Worm (Caenorhabditis elegans) whole organism, young adult: Measurements from ENCODE around the gene isp-1.

Source experiments
- F33H1.4 ChIP-seq: fragments of 200-800 bp; sonication (Bioruptor generic); IDR thresholded peaks from 2 replicates; pipeline ENCODE4 v1.3.6; 2022; ENCODE audit warnings: missing genetic modification reagents, missing genetic modification characterization, missing compliant biosample characterization
- F39B2.1 ChIP-seq: fragments of 200-800 bp; sonication (Bioruptor generic); IDR thresholded peaks from 2 replicates; pipeline ENCODE4 v1.3.6; 2022; ENCODE audit warnings: missing genetic modification reagents, missing genetic modification characterization, missing compliant biosample characterization
- cebp-2 ChIP-seq: fragments of 200-800 bp; sonication (Bioruptor generic); IDR thresholded peaks from 2 replicates; pipeline ENCODE4 v1.3.6; 2022; ENCODE audit warnings: missing genetic modification characterization, missing compliant biosample characterization
- ekl-4 ChIP-seq: fragments of 200-800 bp; sonication (Bioruptor generic); IDR thresholded peaks from 2 replicates; pipeline ENCODE4 v1.3.6; 2022; ENCODE audit warnings: missing genetic modification reagents, missing genetic modification characterization, missing compliant biosample characterization
- ets-4 ChIP-seq: fragments of 200-800 bp; sonication (Bioruptor generic); optimal IDR thresholded peaks from 2 replicates; lab custom pipeline; 2018; ENCODE audit warnings: mild to moderate bottlenecking, missing genetic modification characterization, missing compliant biosample characterization
- fkh-3 ChIP-seq: sonication (generic microtip); optimal IDR thresholded peaks from 2 replicates; lab custom pipeline; 2016; ENCODE audit warnings: mild to moderate bottlenecking, missing genetic modification characterization, missing compliant biosample characterization
- pha-4 ChIP-seq: fragments of 150-350 bp; sonication (generic microtip); optimal IDR thresholded peaks from 2 replicates; lab custom pipeline; 2014; ENCODE audit warnings: missing biosample characterization, missing genetic modification reagents, missing genetic modification characterization
- rpc-1 ChIP-seq, 2 experiments: fragments of 150-350 bp in 1 of 2; sonication (generic microtip) in 1 of 2; optimal IDR thresholded peaks; 2 replicates each; lab custom pipeline; 2014 to 2018; ENCODE audit warnings: missing biosample characterization in 1 of 2, missing genetic modification characterization in 1 of 2, missing genetic modification reagents in 1 of 2, missing genotype in 1 of 2
- sdz-38 ChIP-seq: sonication (generic microtip); optimal IDR thresholded peaks from 2 replicates; lab custom pipeline; 2016; ENCODE audit warnings: missing genotype, missing genetic modification characterization, missing compliant biosample characterization
- snpc-4 ChIP-seq, 5 experiments: fragments of 150-350 bp in 1 of 5; sonication (generic microtip) in 4 of 5; optimal IDR thresholded peaks; 2 replicates each; lab custom pipeline; 2014 to 2018; ENCODE audit warnings: missing genetic modification characterization in 5 of 5, missing biosample characterization in 3 of 5, antibody characterized with exemption in 2 of 5, mild to moderate bottlenecking in 2 of 5, missing compliant biosample characterization in 2 of 5, missing genotype in 2 of 5, moderate library complexity in 2 of 5, missing genetic modification reagents in 1 of 5
- sptf-2 ChIP-seq: fragments of 200-800 bp; sonication (Bioruptor generic); optimal IDR thresholded peaks from 2 replicates; lab custom pipeline; 2018; ENCODE audit warnings: mild to moderate bottlenecking, missing genetic modification characterization, missing compliant biosample characterization
- tbp1 ChIP-seq: fragments of 200-800 bp; sonication (Bioruptor generic); optimal IDR thresholded peaks from 2 replicates; lab custom pipeline; 2018; ENCODE audit warnings: mild to moderate bottlenecking, missing genetic modification characterization, missing compliant biosample characterization

DNA sequence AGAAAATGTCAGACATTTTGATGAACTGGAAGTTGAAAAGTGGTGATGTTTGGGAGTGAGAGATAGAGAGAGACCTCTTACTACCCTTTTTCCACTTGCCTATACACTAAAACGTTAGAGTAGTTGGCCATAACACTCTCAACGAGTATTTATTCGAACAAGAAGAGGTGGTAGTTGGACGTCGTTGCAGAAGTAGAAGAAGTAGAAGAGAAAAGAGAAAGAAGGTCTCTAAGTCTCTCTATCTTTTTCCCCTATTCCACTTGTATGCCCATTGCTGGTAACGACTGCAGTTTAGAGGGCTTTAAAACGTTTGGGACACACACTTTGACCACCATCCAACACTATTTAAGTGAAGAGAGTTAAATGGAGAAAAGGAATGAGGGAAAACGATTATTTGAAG, 44.3 kb downstream of the isp-1 start:
- TF ChIP-seq rpc-1 (optimal IDR thresholded peaks at IDR 0.05; lab: Kevin White, UChicago) (no peak), rpc-1 (tag; optimal IDR thresholded peaks at IDR 0.05; lab: Kevin White, UChicago) (no peak), ets-4 (no peak), snpc-4 (GFP tag; optimal IDR thresholded peaks at IDR 0.05; lab: Kevin White, UChicago) (no peak), snpc-4 (tag; optimal IDR thresholded peaks at IDR 0.05; lab: Kevin White, UChicago) (no peak), F39B2.1 (GFP tag; lab: Robert Waterston, UW) (no peak), fkh-3 (tag; lab: Kevin White, UChicago) (no peak), ekl-4 (GFP tag; lab: Robert Waterston, UW) (no peak), sdz-38 (tag; lab: Kevin White, UChicago) (no peak), cebp-2 (GFP tag; lab: Robert Waterston, UW) (no peak), pha-4 (tag; lab: Kevin White, UChicago) (no peak), F33H1.4 (no peak), sptf-2 (GFP tag; lab: Kevin White, UChicago) (no peak), tbp1 (GFP tag; lab: Kevin White, UChicago) (no peak)
